Fruit fly (Drosophila melanogaster): ENCODE results near the gene CG13810.

DNA sequence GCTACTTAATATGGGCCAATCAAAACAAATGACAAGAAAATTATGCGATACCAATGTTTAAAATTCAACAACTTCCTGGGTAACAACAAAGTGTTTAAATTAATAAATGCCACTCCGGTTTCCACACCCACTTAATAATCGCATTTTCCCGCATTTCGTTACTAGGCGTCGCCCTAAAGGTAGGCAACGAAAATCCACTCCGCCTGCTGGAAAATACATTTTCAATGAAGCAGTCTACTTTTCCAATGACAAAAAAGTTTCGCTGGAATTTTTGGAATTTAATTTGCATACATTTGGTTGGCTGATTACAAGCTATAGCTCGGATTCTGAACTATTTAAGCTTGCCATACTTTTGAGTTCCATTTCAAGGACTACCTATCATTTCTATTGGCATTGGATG lies 19.0 kb upstream of the CG13810 start:
- no peak for TF ChIP-seq psq (optimal IDR thresholded peaks at IDR 0.05)
- TF ChIP-seq insv (optimal IDR thresholded peaks at IDR 0.05): no peak
- no peak for TF ChIP-seq Sin3A (optimal IDR thresholded peaks at IDR 0.05)

All from Kc167 (cell line).